Worm (Caenorhabditis elegans) whole organism, L3 larva: Measurements from ENCODE around the gene F13A2.3.

Source experiments
- ceh-82 ChIP-seq: fragments of 150-350 bp; optimal IDR thresholded peaks from 2 replicates; lab custom pipeline; 2014; ENCODE audit warnings: missing biosample characterization, missing genetic modification characterization
- elt-2 ChIP-seq: sonication (generic microtip); optimal IDR thresholded peaks from 2 replicates; lab custom pipeline; 2016; ENCODE audit warnings: missing genetic modification reagents, mild to moderate bottlenecking, missing genetic modification characterization, missing compliant biosample characterization
- nhr-237 ChIP-seq: fragments of 150-350 bp; optimal IDR thresholded peaks from 2 replicates; lab custom pipeline; 2014; ENCODE audit warnings: missing biosample characterization, missing genetic modification characterization
- nhr-28 ChIP-seq: fragments of 150-350 bp; optimal IDR thresholded peaks from 2 replicates; lab custom pipeline; 2014; ENCODE audit warnings: missing biosample characterization, missing genetic modification characterization
- nhr-77 ChIP-seq: fragments of 150-350 bp; optimal IDR thresholded peaks from 2 replicates; lab custom pipeline; 2014; ENCODE audit warnings: missing biosample characterization, missing genetic modification characterization
- pha-4 ChIP-seq: fragments of 150-350 bp; optimal IDR thresholded peaks from 2 replicates; lab custom pipeline; 2014; ENCODE audit warnings: missing biosample characterization, missing genetic modification reagents, missing genetic modification characterization
- snpc-4 ChIP-seq: fragments of 150-350 bp; optimal IDR thresholded peaks from 2 replicates; lab custom pipeline; 2014; ENCODE audit warnings: missing biosample characterization, missing genetic modification characterization

DNA sequence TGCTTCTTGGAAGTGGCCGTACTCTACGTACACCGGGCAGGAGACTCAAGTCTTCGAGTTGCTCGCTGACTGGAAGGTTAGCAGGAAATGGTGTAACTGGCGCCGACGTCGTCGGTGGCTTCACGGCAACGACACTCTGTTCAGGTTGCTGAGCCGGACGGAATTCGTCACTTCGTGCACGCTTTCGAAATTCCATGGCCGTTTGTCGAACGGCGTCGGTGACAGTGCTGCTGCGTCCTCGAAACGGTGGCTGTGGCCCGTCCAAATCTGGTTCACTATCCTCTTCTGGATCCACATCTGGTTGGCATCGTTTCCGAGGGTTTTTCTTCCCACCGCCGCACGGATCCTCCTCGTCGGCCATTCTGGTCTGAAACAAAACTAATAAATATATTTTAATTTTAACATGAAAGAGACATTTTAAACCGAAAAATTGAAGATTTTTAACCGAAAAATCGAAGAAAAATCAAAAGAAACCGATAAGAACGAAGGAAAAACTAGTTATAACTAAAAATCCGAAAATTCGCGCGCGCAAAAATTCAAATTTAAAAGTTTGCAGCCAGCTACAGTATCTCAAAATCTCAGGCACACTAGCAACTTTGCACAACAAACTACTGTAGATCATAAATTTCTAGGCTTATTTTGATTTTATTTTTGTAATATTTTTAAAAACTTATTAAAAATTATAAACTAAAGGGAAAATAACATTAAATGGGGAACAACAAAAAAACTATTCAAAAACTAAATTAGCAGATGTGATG lies 20.2 kb downstream of the F13A2.3 start, which contains the start of gene F32D1.7:
- TF ChIP-seq pha-4 (no peak), nhr-237 (no peak), ceh-82 (tag; lab: Kevin White, UChicago) (no peak), snpc-4 (no peak), elt-2 (tag; lab: Kevin White, UChicago) (no peak), nhr-28 (tag; lab: Kevin White, UChicago) (no peak), nhr-77 (tag; lab: Kevin White, UChicago) (no peak)
